Fruit fly (Drosophila melanogaster) whole organism, embryonic: Measurements from ENCODE around the gene Cpr11B.

Experiments
- BEAF-32 ChIP-seq: fragments of 200-800 bp; sonication (Bioruptor generic); optimal IDR thresholded peaks from 3 replicates; lab custom pipeline; 2017; ENCODE audit warnings: missing biosample characterization, missing genetic modification characterization, mild to moderate bottlenecking, moderate library complexity, missing genetic modification reagents
- CG10147 ChIP-seq: fragments of 200-800 bp; sonication (Bioruptor generic); optimal IDR thresholded peaks from 2 replicates; lab custom pipeline; 2019; ENCODE audit warnings: missing biosample characterization, mild to moderate bottlenecking, missing genetic modification characterization, moderate library complexity
- CG10431 ChIP-seq: fragments of 200-800 bp; sonication (Bioruptor generic); optimal IDR thresholded peaks from 3 replicates; lab custom pipeline; 2018; ENCODE audit warnings: missing biosample characterization, mild to moderate bottlenecking, missing genetic modification characterization
- CG10543 ChIP-seq: fragments of 200-800 bp; sonication (Bioruptor generic); optimal IDR thresholded peaks from 3 replicates; lab custom pipeline; 2017; ENCODE audit warnings: missing biosample characterization, mild to moderate bottlenecking, missing genetic modification characterization, moderate library complexity
- CG12104 ChIP-seq: fragments of 200-800 bp; sonication (Bioruptor generic); optimal IDR thresholded peaks from 3 replicates; lab custom pipeline; 2016; ENCODE audit warnings: missing biosample characterization, missing genetic modification characterization
- CG13287 ChIP-seq: fragments of 200-800 bp; sonication (Bioruptor generic); IDR thresholded peaks from 2 replicates; pipeline ENCODE4 v1.3.6; 2022; ENCODE audit warnings: missing biosample characterization, missing genetic modification characterization; ENCODE audit not compliant: partially characterized antibody
- CG13775 ChIP-seq: fragments of 200-800 bp; sonication (Bioruptor generic); optimal IDR thresholded peaks from 3 replicates; lab custom pipeline; 2017; ENCODE audit warnings: missing biosample characterization, mild to moderate bottlenecking, missing genetic modification characterization
- CG15696 ChIP-seq: fragments of 200-800 bp; sonication (Bioruptor generic); optimal IDR thresholded peaks from 2 replicates; lab custom pipeline; 2019; ENCODE audit warnings: missing biosample characterization, mild to moderate bottlenecking, missing genetic modification characterization, moderate library complexity
- CG2678 ChIP-seq: fragments of 200-800 bp; sonication (Bioruptor generic); optimal IDR thresholded peaks from 3 replicates; lab custom pipeline; 2019; ENCODE audit warnings: missing biosample characterization, mild to moderate bottlenecking, missing genetic modification characterization, moderate library complexity
- CG2875 ChIP-seq: fragments of 200-800 bp; sonication (Bioruptor generic); optimal IDR thresholded peaks from 2 replicates; lab custom pipeline; 2017; ENCODE audit warnings: missing biosample characterization, mild to moderate bottlenecking, missing genetic modification characterization, missing genetic modification reagents
- CG30020 ChIP-seq: fragments of 200-800 bp; optimal IDR thresholded peaks from 2 replicates; lab custom pipeline; 2019; ENCODE audit warnings: missing biosample characterization, mild to moderate bottlenecking, missing genetic modification characterization, moderate library complexity
- CG30403 ChIP-seq: fragments of 200-800 bp; sonication (Bioruptor generic); optimal IDR thresholded peaks from 3 replicates; lab custom pipeline; 2016; ENCODE audit warnings: missing biosample characterization, missing genetic modification characterization
- CG3065 ChIP-seq: fragments of 200-800 bp; sonication (Bioruptor generic); optimal IDR thresholded peaks from 2 replicates; lab custom pipeline; 2016; ENCODE audit warnings: missing biosample characterization, missing genetic modification characterization
- CG31441 ChIP-seq: fragments of 200-800 bp; sonication (Bioruptor generic); IDR thresholded peaks from 2 replicates; pipeline ENCODE4 v1.3.6; 2022; ENCODE audit warnings: missing biosample characterization, missing genetic modification characterization
- CG6683 ChIP-seq: fragments of 200-800 bp; sonication (Bioruptor generic); optimal IDR thresholded peaks from 2 replicates; lab custom pipeline; 2017; ENCODE audit warnings: missing biosample characterization, mild to moderate bottlenecking, missing genetic modification characterization, missing genetic modification reagents
- CG7271 ChIP-seq: fragments of 200-800 bp; sonication (Bioruptor generic); optimal IDR thresholded peaks from 2 replicates; lab custom pipeline; 2018; ENCODE audit warnings: missing biosample characterization, mild to moderate bottlenecking, missing genetic modification characterization, moderate library complexity
- CG7372 ChIP-seq: fragments of 200-800 bp; sonication (Bioruptor generic); IDR thresholded peaks from 2 replicates; pipeline ENCODE4 v1.3.6; 2022; ENCODE audit warnings: missing biosample characterization, missing genetic modification characterization
- CG7963 ChIP-seq: fragments of 200-800 bp; sonication (Bioruptor generic); IDR thresholded peaks from 3 replicates; pipeline ENCODE4 v1.3.6; 2022; ENCODE audit warnings: missing biosample characterization, missing genetic modification characterization; ENCODE audit not compliant: partially characterized antibody
- CG9215 ChIP-seq: fragments of 200-800 bp; sonication (Bioruptor generic); IDR thresholded peaks from 2 replicates; pipeline ENCODE4 v1.3.6; 2022; ENCODE audit warnings: missing biosample characterization, missing genetic modification characterization
- Chrac-16 ChIP-seq: fragments of 200-800 bp; sonication (Bioruptor generic); optimal IDR thresholded peaks from 3 replicates; lab custom pipeline; 2016; ENCODE audit warnings: missing biosample characterization, missing genetic modification characterization
- Dll ChIP-seq: fragments of 200-800 bp; sonication (Bioruptor generic); IDR thresholded peaks from 4 replicates; pipeline ENCODE4 v1.3.6; 2022; ENCODE audit warnings: missing biosample characterization, missing genetic modification characterization; ENCODE audit not compliant: partially characterized antibody
- Fer3 ChIP-seq: fragments of 200-800 bp; sonication (Bioruptor generic); optimal IDR thresholded peaks from 2 replicates; lab custom pipeline; 2018; ENCODE audit warnings: missing biosample characterization, mild to moderate bottlenecking, missing genetic modification characterization, moderate library complexity
- HLH3B ChIP-seq: fragments of 200-800 bp; sonication (Bioruptor generic); IDR thresholded peaks from 2 replicates; pipeline ENCODE4 v1.3.6; 2022; ENCODE audit warnings: missing biosample characterization, missing genetic modification characterization
- Hmx ChIP-seq: fragments of 200-800 bp; sonication (Bioruptor generic); optimal IDR thresholded peaks from 2 replicates; lab custom pipeline; 2016; ENCODE audit warnings: missing biosample characterization, missing genetic modification characterization
- Ptx1 ChIP-seq: fragments of 200-800 bp; sonication (Bioruptor generic); IDR thresholded peaks from 2 replicates; pipeline ENCODE4 v1.3.6; 2022; ENCODE audit warnings: missing biosample characterization, missing genetic modification characterization
- Scr ChIP-seq: fragments of 200-800 bp; sonication (Bioruptor generic); IDR thresholded peaks from 2 replicates; pipeline ENCODE4 v1.3.6; 2022; ENCODE audit warnings: missing biosample characterization, missing genetic modification characterization; ENCODE audit not compliant: partially characterized antibody
- Sry-δ ChIP-seq: fragments of 200-800 bp; sonication (Bioruptor generic); optimal IDR thresholded peaks from 2 replicates; lab custom pipeline; 2016; ENCODE audit warnings: missing biosample characterization, missing genetic modification characterization
- TFAM ChIP-seq: fragments of 200-800 bp; sonication (Bioruptor generic); optimal IDR thresholded peaks from 2 replicates; lab custom pipeline; 2017; ENCODE audit warnings: missing biosample characterization, missing genetic modification characterization, inconsistent platforms
- bab2 ChIP-seq: fragments of 200-800 bp; sonication (Bioruptor generic); optimal IDR thresholded peaks from 2 replicates; lab custom pipeline; 2016; ENCODE audit warnings: missing biosample characterization, missing genetic modification characterization
- corto ChIP-seq: fragments of 200-800 bp; sonication (Bioruptor generic); optimal IDR thresholded peaks from 2 replicates; lab custom pipeline; 2016; ENCODE audit warnings: missing biosample characterization, mild to moderate bottlenecking, missing genetic modification characterization, moderate library complexity
- dimm ChIP-seq: fragments of 200-800 bp; sonication (Bioruptor generic); IDR thresholded peaks from 2 replicates; pipeline ENCODE4 v1.3.6; 2022; ENCODE audit warnings: missing biosample characterization, missing genetic modification characterization
- fd102C ChIP-seq: fragments of 200-800 bp; sonication (Bioruptor generic); optimal IDR thresholded peaks from 2 replicates; lab custom pipeline; 2018; ENCODE audit warnings: missing biosample characterization, mild to moderate bottlenecking, missing genetic modification characterization, moderate library complexity
- ftz-f1 ChIP-seq: fragments of 200-800 bp; sonication (Bioruptor generic); optimal IDR thresholded peaks from 2 replicates; lab custom pipeline; 2016; ENCODE audit warnings: missing biosample characterization, missing genetic modification characterization
- gt ChIP-seq: fragments of 200-800 bp; sonication (Bioruptor generic); IDR thresholded peaks from 2 replicates; pipeline ENCODE4 v1.3.6; 2022; ENCODE audit warnings: missing biosample characterization, missing genetic modification characterization
- ham ChIP-seq: fragments of 200-800 bp; sonication (Bioruptor generic); IDR thresholded peaks from 2 replicates; pipeline ENCODE4 v1.3.6; 2022; ENCODE audit warnings: missing biosample characterization, missing genetic modification characterization
- hkb ChIP-seq, 2 experiments: fragments of 200-800 bp in 1 of 2; fragments of >200 bp in 1 of 2; sonication (Bioruptor generic) in 1 of 2; IDR thresholded peaks in 1 of 2; optimal IDR thresholded peaks in 1 of 2; 2 replicates each; pipeline versions ENCODE4 v1.3.6 to Lab custom; 2017 to 2022; ENCODE audit warnings: missing biosample characterization in 1 of 2, missing genetic modification characterization in 1 of 2
- inv ChIP-seq: fragments of 200-800 bp; sonication (Bioruptor generic); IDR thresholded peaks from 2 replicates; pipeline ENCODE4 v1.3.6; 2022; ENCODE audit warnings: missing biosample characterization, missing genetic modification characterization; ENCODE audit not compliant: partially characterized antibody
- kay ChIP-seq: fragments of 200-800 bp; sonication (Bioruptor generic); optimal IDR thresholded peaks from 2 replicates; lab custom pipeline; 2016; ENCODE audit warnings: missing biosample characterization, missing genetic modification characterization
- ken ChIP-seq: fragments of 200-800 bp; sonication (Bioruptor generic); IDR thresholded peaks from 3 replicates; pipeline ENCODE4 v1.3.6; 2022; ENCODE audit warnings: missing biosample characterization, missing genetic modification characterization
- knrl ChIP-seq: fragments of 200-800 bp; sonication (Bioruptor generic); IDR thresholded peaks from 3 replicates; pipeline ENCODE4 v1.3.6; 2022; ENCODE audit warnings: missing biosample characterization, missing genetic modification characterization; ENCODE audit not compliant: partially characterized antibody
- lov ChIP-seq, 2 experiments: fragments of 200-800 bp in 1 of 2; fragments of >200 bp in 1 of 2; sonication (Bioruptor generic) in 1 of 2; IDR thresholded peaks in 1 of 2; optimal IDR thresholded peaks in 1 of 2; 2 replicates in 1 of 2; 3 replicates in 1 of 2; pipeline versions ENCODE4 v1.3.6 to Lab custom; 2017 to 2022; ENCODE audit warnings: missing biosample characterization in 1 of 2, missing genetic modification characterization in 1 of 2
- nerfin-1 ChIP-seq: fragments of 200-800 bp; sonication (Bioruptor generic); optimal IDR thresholded peaks from 3 replicates; lab custom pipeline; 2019; ENCODE audit warnings: missing biosample characterization, mild to moderate bottlenecking, missing genetic modification characterization, moderate library complexity
- ranshi ChIP-seq: fragments of 200-800 bp; sonication (Bioruptor generic); IDR thresholded peaks from 2 replicates; pipeline ENCODE4 v1.3.6; 2022; ENCODE audit warnings: missing biosample characterization, missing genetic modification characterization
- repo ChIP-seq: fragments of 200-800 bp; sonication (Bioruptor generic); optimal IDR thresholded peaks from 2 replicates; lab custom pipeline; 2016; ENCODE audit warnings: missing biosample characterization, missing genetic modification characterization
- run ChIP-seq: fragments of 200-800 bp; sonication (Bioruptor generic); optimal IDR thresholded peaks from 3 replicates; lab custom pipeline; 2018; ENCODE audit warnings: missing biosample characterization, mild to moderate bottlenecking, missing genetic modification characterization
- salm ChIP-seq: fragments of 200-800 bp; sonication (Bioruptor generic); optimal IDR thresholded peaks from 2 replicates; lab custom pipeline; 2018; ENCODE audit warnings: missing biosample characterization, mild to moderate bottlenecking, missing genetic modification characterization
- sima ChIP-seq: fragments of 200-800 bp; sonication (Bioruptor generic); optimal IDR thresholded peaks from 2 replicates; lab custom pipeline; 2016; ENCODE audit warnings: missing biosample characterization, missing genetic modification characterization
- slou ChIP-seq: fragments of 200-800 bp; sonication (Bioruptor generic); optimal IDR thresholded peaks from 3 replicates; lab custom pipeline; 2016; ENCODE audit warnings: missing biosample characterization, missing genetic modification characterization
- toy ChIP-seq: fragments of 200-800 bp; sonication (Bioruptor generic); IDR thresholded peaks from 2 replicates; pipeline ENCODE4 v1.3.6; 2022; ENCODE audit warnings: missing biosample characterization, missing genetic modification characterization
- zen ChIP-seq: fragments of 200-800 bp; sonication (Bioruptor generic); optimal IDR thresholded peaks from 3 replicates; lab custom pipeline; 2018; ENCODE audit warnings: missing biosample characterization, mild to moderate bottlenecking, missing genetic modification characterization, moderate library complexity

Cpr11B gene

dm6 chrX:12539215-12539614 is 13.7 kb upstream of the Cpr11B start (continued):
- no peak for TF ChIP-seq Dll (GFP tag; lab: Robert Waterston, UW)
- TF ChIP-seq sima (GFP tag; lab: Kevin White, UChicago), result no peak
- TF ChIP-seq bab2 (GFP tag; lab: Kevin White, UChicago), result no peak
- TF ChIP-seq CG7372 (GFP tag; lab: Robert Waterston, UW), result no peak
- TF ChIP-seq CG31441 (GFP tag; lab: Robert Waterston, UW), result 0 out of 2 replicates have a peak, but pooled peaks have one; percentile 29
- no peak for TF ChIP-seq nerfin-1 (tag; lab: Kevin White, UChicago)
- TF ChIP-seq hkb (optimal IDR thresholded peaks at IDR 0.05; lab: Kevin White, UChicago), result no peak
- no peak for TF ChIP-seq hkb (GFP tag; IDR thresholded peaks at IDR 0.05; lab: Robert Waterston, UW)
- no peak for TF ChIP-seq ftz-f1 (GFP tag; lab: Kevin White, UChicago)
- TF ChIP-seq CG12104 (GFP tag; lab: Kevin White, UChicago), result no peak
- no peak for TF ChIP-seq Scr
- peak; percentile 9; the same call in 1 of the 2 replicates for TF ChIP-seq HLH3B (GFP tag; lab: Robert Waterston, UW)
- no peak for TF ChIP-seq CG30020 (tag; lab: Kevin White, UChicago)
- TF ChIP-seq lov (optimal IDR thresholded peaks at IDR 0.05; lab: Kevin White, UChicago), result no peak
- no peak for TF ChIP-seq lov (GFP tag; IDR thresholded peaks at IDR 0.05; lab: Robert Waterston, UW)
- TF ChIP-seq fd102C (GFP tag; lab: Kevin White, UChicago), result no peak
- TF ChIP-seq CG9215, result no peak
- TF ChIP-seq CG7963 (GFP tag; lab: Robert Waterston, UW), result no peak
- no peak for TF ChIP-seq Hmx (GFP tag; lab: Kevin White, UChicago)
- no peak for TF ChIP-seq dimm
- no peak for TF ChIP-seq inv (GFP tag; lab: Robert Waterston, UW)
- no peak for TF ChIP-seq toy (GFP tag; lab: Robert Waterston, UW)
- TF ChIP-seq CG30403, result no peak
- TF ChIP-seq CG10543, result no peak
- TF ChIP-seq Ptx1 (GFP tag; lab: Robert Waterston, UW), result 0 out of 2 replicates have a peak, but pooled peaks have one; percentile 21
- TF ChIP-seq ranshi, result peak; percentile 30; the same call in 1 of the 2 replicates
- no peak for TF ChIP-seq repo
- TF ChIP-seq CG10147 (GFP tag; lab: Kevin White, UChicago), result no peak
- no peak for TF ChIP-seq corto (GFP tag; lab: Kevin White, UChicago)
- TF ChIP-seq zen (tag; lab: Kevin White, UChicago), result no peak
- TF ChIP-seq CG6683, result no peak
- peak; percentile 20 for TF ChIP-seq Fer3 (tag; lab: Kevin White, UChicago)
- no peak for TF ChIP-seq ham (GFP tag; lab: Robert Waterston, UW)
- TF ChIP-seq CG15696 (tag; lab: Kevin White, UChicago), result no peak
- peak; percentile 12 for TF ChIP-seq CG13775
- no peak for TF ChIP-seq salm (tag; lab: Kevin White, UChicago)
- TF ChIP-seq CG2678 (tag; lab: Kevin White, UChicago), result peak; percentile 52
- TF ChIP-seq Chrac-16, result no peak
- no peak for TF ChIP-seq slou
- TF ChIP-seq CG2875 (GFP tag; lab: Kevin White, UChicago), result no peak
- TF ChIP-seq kay (GFP tag; lab: Kevin White, UChicago), result no peak
- TF ChIP-seq CG3065 (GFP tag; lab: Kevin White, UChicago), result no peak
- TF ChIP-seq gt (GFP tag; lab: Robert Waterston, UW), result no peak
- TF ChIP-seq Sry-δ (GFP tag; lab: Kevin White, UChicago), result no peak
- TF ChIP-seq CG10431 (GFP tag; lab: Kevin White, UChicago), result no peak
- no peak for TF ChIP-seq knrl (GFP tag; lab: Robert Waterston, UW)
- no peak for TF ChIP-seq CG7271 (tag; lab: Kevin White, UChicago)
- TF ChIP-seq BEAF-32 (GFP tag; lab: Kevin White, UChicago), result no peak
- TF ChIP-seq CG13287 (GFP tag; lab: Robert Waterston, UW), result no peak
- no peak for TF ChIP-seq TFAM (GFP tag; lab: Kevin White, UChicago)
- TF ChIP-seq run, result no peak
- no peak for TF ChIP-seq ken
